Fruit fly (Drosophila melanogaster) whole organism, embryonic: ENCODE measurements around the gene Utx.
A peak's percentile ranks its signal among the peaks of the same experiment; 100 is the strongest.

ENCODE experiments used
- ATbp ChIP-seq: fragments of 200-800 bp; sonication (Bioruptor generic); optimal IDR thresholded peaks from 2 replicates; lab custom pipeline; 2017; ENCODE audit warnings: missing biosample characterization, mild to moderate bottlenecking, missing genetic modification characterization, missing genetic modification reagents
- Atf6 ChIP-seq: fragments of 200-800 bp; sonication (Bioruptor generic); IDR thresholded peaks from 2 replicates; pipeline ENCODE4 v1.3.6; 2022; ENCODE audit warnings: missing biosample characterization, missing genetic modification characterization
- B-H1 ChIP-seq: fragments of 200-800 bp; sonication (Bioruptor generic); IDR thresholded peaks from 3 replicates; pipeline ENCODE4 v1.3.6; 2022; ENCODE audit warnings: missing biosample characterization, missing genetic modification characterization
- Blimp-1 ChIP-seq: fragments of 200-800 bp; sonication (Bioruptor generic); optimal IDR thresholded peaks from 3 replicates; lab custom pipeline; 2018; ENCODE audit warnings: missing biosample characterization, missing genetic modification characterization, mild to moderate bottlenecking, moderate library complexity, missing genetic modification reagents
- CG10654 ChIP-seq: fragments of 200-800 bp; sonication (Bioruptor generic); optimal IDR thresholded peaks from 2 replicates; lab custom pipeline; 2016; ENCODE audit warnings: missing biosample characterization, missing genetic modification characterization
- CG10979 ChIP-seq: fragments of 200-800 bp; sonication (Bioruptor generic); optimal IDR thresholded peaks from 2 replicates; lab custom pipeline; 2018; ENCODE audit warnings: missing biosample characterization, mild to moderate bottlenecking, missing genetic modification characterization, moderate library complexity
- CG13296 ChIP-seq: fragments of 200-800 bp; sonication (Bioruptor generic); optimal IDR thresholded peaks from 3 replicates; lab custom pipeline; 2018; ENCODE audit warnings: missing biosample characterization, mild to moderate bottlenecking, missing genetic modification characterization
- CG13424 ChIP-seq: fragments of 200-800 bp; sonication (Bioruptor generic); optimal IDR thresholded peaks from 2 replicates; lab custom pipeline; 2019; ENCODE audit warnings: missing biosample characterization, mild to moderate bottlenecking, missing genetic modification characterization, moderate library complexity
- CG14014 ChIP-seq: fragments of 200-800 bp; sonication (Bioruptor generic); IDR thresholded peaks from 2 replicates; pipeline ENCODE4 v1.3.6; 2022; ENCODE audit warnings: missing biosample characterization, missing genetic modification characterization
- CG1603 ChIP-seq: fragments of 200-800 bp; sonication (Bioruptor generic); optimal IDR thresholded peaks from 2 replicates; lab custom pipeline; 2019; ENCODE audit warnings: missing biosample characterization, mild to moderate bottlenecking, missing genetic modification characterization, moderate library complexity
- CG17186 ChIP-seq: fragments of 200-800 bp; sonication (Bioruptor generic); optimal IDR thresholded peaks from 3 replicates; lab custom pipeline; 2017; ENCODE audit warnings: missing biosample characterization, missing genetic modification reagents, missing genetic modification characterization
- CG17328 ChIP-seq: fragments of 200-800 bp; sonication (Bioruptor generic); IDR thresholded peaks from 2 replicates; pipeline ENCODE4 v1.3.6; 2022; ENCODE audit warnings: missing biosample characterization, missing genetic modification characterization
- CG17612 ChIP-seq: fragments of 200-800 bp; sonication (Bioruptor generic); IDR thresholded peaks from 2 replicates; pipeline ENCODE4 v1.3.6; 2022; ENCODE audit warnings: missing biosample characterization, missing genetic modification characterization
- CG2129 ChIP-seq: fragments of 200-800 bp; sonication (Bioruptor generic); IDR thresholded peaks from 2 replicates; pipeline ENCODE4 v1.3.6; 2022; ENCODE audit warnings: missing biosample characterization, missing genetic modification characterization; ENCODE audit not compliant: partially characterized antibody
- CG31365 ChIP-seq: fragments of 200-800 bp; sonication (Bioruptor generic); optimal IDR thresholded peaks from 2 replicates; lab custom pipeline; 2018; ENCODE audit warnings: missing biosample characterization, mild to moderate bottlenecking, missing genetic modification characterization
- CG32532 ChIP-seq: fragments of 200-800 bp; sonication (Bioruptor generic); IDR thresholded peaks from 2 replicates; pipeline ENCODE4 v1.3.6; 2022; ENCODE audit warnings: missing biosample characterization, missing genetic modification characterization
- CG33213 ChIP-seq: fragments of 200-800 bp; sonication (Bioruptor generic); optimal IDR thresholded peaks from 3 replicates; lab custom pipeline; 2016; ENCODE audit warnings: missing biosample characterization, missing genetic modification characterization
- CG5180 ChIP-seq: fragments of 200-800 bp; sonication (Bioruptor generic); optimal IDR thresholded peaks from 3 replicates; lab custom pipeline; 2017; ENCODE audit warnings: missing biosample characterization, missing genetic modification characterization, mild to moderate bottlenecking, moderate library complexity, missing genetic modification reagents
- CG8089 ChIP-seq: fragments of 200-800 bp; sonication (Bioruptor generic); optimal IDR thresholded peaks from 3 replicates; lab custom pipeline; 2016; ENCODE audit warnings: missing biosample characterization, missing genetic modification characterization
- CG9797 ChIP-seq: fragments of 200-800 bp; sonication (Bioruptor generic); optimal IDR thresholded peaks from 3 replicates; lab custom pipeline; 2018; ENCODE audit warnings: missing biosample characterization, mild to moderate bottlenecking, missing genetic modification characterization
- CG9817 ChIP-seq: fragments of 200-800 bp; sonication (Bioruptor generic); optimal IDR thresholded peaks from 2 replicates; lab custom pipeline; 2018; ENCODE audit warnings: missing biosample characterization, mild to moderate bottlenecking, missing genetic modification characterization, moderate library complexity
- Camta ChIP-seq: fragments of 200-800 bp; sonication (Bioruptor generic); optimal IDR thresholded peaks from 2 replicates; lab custom pipeline; 2016; ENCODE audit warnings: missing biosample characterization, missing genetic modification characterization
- Dll ChIP-seq: fragments of 200-800 bp; sonication (Bioruptor generic); IDR thresholded peaks from 4 replicates; pipeline ENCODE4 v1.3.6; 2022; ENCODE audit warnings: missing biosample characterization, missing genetic modification characterization; ENCODE audit not compliant: partially characterized antibody
- HLH3B ChIP-seq: fragments of 200-800 bp; sonication (Bioruptor generic); IDR thresholded peaks from 2 replicates; pipeline ENCODE4 v1.3.6; 2022; ENCODE audit warnings: missing biosample characterization, missing genetic modification characterization
- HLH4C ChIP-seq: fragments of 200-800 bp; sonication (Bioruptor generic); IDR thresholded peaks from 3 replicates; pipeline ENCODE4 v1.3.6; 2022; ENCODE audit warnings: missing biosample characterization, missing genetic modification characterization; ENCODE audit not compliant: partially characterized antibody
- NC2β ChIP-seq: fragments of 200-800 bp; sonication (Bioruptor generic); optimal IDR thresholded peaks from 2 replicates; lab custom pipeline; 2016; ENCODE audit warnings: missing biosample characterization, missing genetic modification characterization
- NK7.1 ChIP-seq: fragments of 200-800 bp; sonication (Bioruptor generic); optimal IDR thresholded peaks from 3 replicates; lab custom pipeline; 2016; ENCODE audit warnings: missing biosample characterization, missing genetic modification characterization
- Poxn ChIP-seq: fragments of 200-800 bp; sonication (Bioruptor generic); IDR thresholded peaks from 2 replicates; pipeline ENCODE4 v1.3.6; 2022; ENCODE audit warnings: missing biosample characterization, missing genetic modification characterization
- Sin3A ChIP-seq: fragments of >200 bp; optimal IDR thresholded peaks from 2 replicates; lab custom pipeline; 2018
- Sry-δ ChIP-seq: fragments of 200-800 bp; sonication (Bioruptor generic); optimal IDR thresholded peaks from 2 replicates; lab custom pipeline; 2016; ENCODE audit warnings: missing biosample characterization, missing genetic modification characterization
- Stat92E ChIP-seq, 3 experiments: fragments of >200 bp in 2 of 3; fragments of 200-800 bp in 1 of 3; sonication (Bioruptor generic) in 1 of 3; optimal IDR thresholded peaks; 2 replicates each; lab custom pipeline; 2017 to 2019; ENCODE audit warnings: missing biosample characterization in 3 of 3, missing genetic modification characterization in 3 of 3, mild to moderate bottlenecking in 1 of 3, moderate library complexity in 1 of 3
- Taf1 ChIP-seq: fragments of 200-800 bp; sonication (Bioruptor generic); IDR thresholded peaks from 2 replicates; pipeline ENCODE4 v1.3.6; 2022; ENCODE audit warnings: missing biosample characterization, missing genetic modification characterization
- Usf ChIP-seq: fragments of 200-800 bp; sonication (Bioruptor generic); optimal IDR thresholded peaks from 2 replicates; lab custom pipeline; 2017; ENCODE audit warnings: missing genotype, missing biosample characterization, missing genetic modification characterization
- Xrp1 ChIP-seq: fragments of 200-800 bp; sonication (Bioruptor generic); IDR thresholded peaks from 2 replicates; pipeline ENCODE4 v1.3.6; 2022; ENCODE audit warnings: missing biosample characterization, missing genetic modification characterization
- YL-1 ChIP-seq: fragments of 200-800 bp; sonication (Bioruptor generic); optimal IDR thresholded peaks from 3 replicates; lab custom pipeline; 2017; ENCODE audit warnings: missing biosample characterization, mild to moderate bottlenecking, missing genetic modification characterization
- amos ChIP-seq: fragments of 200-800 bp; sonication (Bioruptor generic); IDR thresholded peaks from 2 replicates; pipeline ENCODE4 v1.3.6; 2022; ENCODE audit warnings: missing biosample characterization, missing genetic modification characterization; ENCODE audit not compliant: partially characterized antibody
- dmrt11E ChIP-seq: fragments of 200-800 bp; sonication (Bioruptor generic); optimal IDR thresholded peaks from 3 replicates; lab custom pipeline; 2018; ENCODE audit warnings: missing biosample characterization, mild to moderate bottlenecking, missing genetic modification characterization, moderate library complexity
- esg ChIP-seq: fragments of 200-800 bp; sonication (Bioruptor generic); conservative IDR thresholded peaks from 2 replicates; pipeline ENCODE4 v1.3.6; 2022; ENCODE audit warnings: missing biosample characterization, missing genetic modification characterization
- exex ChIP-seq: fragments of 200-800 bp; sonication (Bioruptor generic); optimal IDR thresholded peaks from 4 replicates; lab custom pipeline; 2018; ENCODE audit warnings: missing biosample characterization, mild to moderate bottlenecking, missing genetic modification characterization, moderate library complexity
- eyg ChIP-seq: fragments of 200-800 bp; sonication (Bioruptor generic); optimal IDR thresholded peaks from 3 replicates; lab custom pipeline; 2016; ENCODE audit warnings: missing biosample characterization, missing genetic modification characterization
- fd102C ChIP-seq: fragments of 200-800 bp; sonication (Bioruptor generic); optimal IDR thresholded peaks from 2 replicates; lab custom pipeline; 2018; ENCODE audit warnings: missing biosample characterization, mild to moderate bottlenecking, missing genetic modification characterization, moderate library complexity
- fd96Cb ChIP-seq: fragments of 200-800 bp; sonication (Bioruptor generic); optimal IDR thresholded peaks from 2 replicates; lab custom pipeline; 2018; ENCODE audit warnings: missing biosample characterization, mild to moderate bottlenecking, missing genetic modification characterization, moderate library complexity
- jigr1 ChIP-seq: fragments of 200-800 bp; sonication (Bioruptor generic); IDR thresholded peaks from 3 replicates; pipeline ENCODE4 v1.3.6; 2022; ENCODE audit warnings: missing biosample characterization, missing genetic modification characterization
- jumu ChIP-seq: fragments of 200-800 bp; sonication (Bioruptor generic); optimal IDR thresholded peaks from 3 replicates; lab custom pipeline; 2016; ENCODE audit warnings: missing biosample characterization, missing genetic modification characterization
- pnt ChIP-seq: fragments of 200-800 bp; sonication (Bioruptor generic); optimal IDR thresholded peaks from 3 replicates; lab custom pipeline; 2016; ENCODE audit warnings: missing biosample characterization, missing genetic modification characterization
- prd ChIP-seq, 3 experiments: fragments of >200 bp in 2 of 3; fragments of 200-800 bp in 1 of 3; sonication (Bioruptor generic) in 1 of 3; optimal IDR thresholded peaks in 2 of 3; IDR thresholded peaks in 1 of 3; 2 replicates in 2 of 3; 3 replicates in 1 of 3; pipeline versions ENCODE4 v1.3.6 to Lab custom; 2017 to 2022; ENCODE audit warnings: missing biosample characterization in 1 of 3, missing genetic modification characterization in 1 of 3
- pzg ChIP-seq: fragments of 200-800 bp; sonication (Bioruptor generic); optimal IDR thresholded peaks from 3 replicates; lab custom pipeline; 2018; ENCODE audit warnings: missing biosample characterization, mild to moderate bottlenecking, missing genetic modification characterization, moderate library complexity
- sisA ChIP-seq: fragments of 200-800 bp; sonication (Bioruptor generic); IDR thresholded peaks from 2 replicates; pipeline ENCODE4 v1.3.6; 2022; ENCODE audit warnings: missing biosample characterization, missing genetic modification characterization
- stc ChIP-seq: fragments of 200-800 bp; sonication (Bioruptor generic); IDR thresholded peaks from 2 replicates; pipeline ENCODE4 v1.3.6; 2022; ENCODE audit warnings: missing biosample characterization, missing genetic modification characterization
- tx ChIP-seq: fragments of 200-800 bp; sonication (Bioruptor generic); optimal IDR thresholded peaks from 2 replicates; lab custom pipeline; 2016; ENCODE audit warnings: missing biosample characterization, missing genetic modification characterization

The Utx gene

dm6 chr2L:10249655-10250202 is 28.9 kb downstream of the Utx start (continued):
- peak; percentile 31; the same call in 1 of the 2 replicates for TF ChIP-seq CG14014
- TF ChIP-seq CG10979 (tag; lab: Kevin White, UChicago), result no peak
- TF ChIP-seq CG13296 (GFP tag; lab: Kevin White, UChicago), result peak; percentile 80
- no peak for TF ChIP-seq YL-1 (GFP tag; lab: Kevin White, UChicago)
- TF ChIP-seq CG8089 (GFP tag; lab: Kevin White, UChicago), result peak; percentile 26
- no peak for TF ChIP-seq esg (GFP tag; lab: Robert Waterston, UW)
- no peak for TF ChIP-seq CG17328 (GFP tag; lab: Robert Waterston, UW)
- 0 out of 4 replicates have a peak, but pooled peaks have one; percentile 24 for TF ChIP-seq Dll
- TF ChIP-seq Camta (GFP tag; lab: Kevin White, UChicago), result no peak
- TF ChIP-seq pzg (GFP tag; lab: Kevin White, UChicago), result no peak
- no peak for TF ChIP-seq CG31365 (tag; lab: Kevin White, UChicago)
- peak; percentile 46 for TF ChIP-seq fd102C (GFP tag; lab: Kevin White, UChicago)
- no peak for TF ChIP-seq NC2β (GFP tag; lab: Kevin White, UChicago)
- TF ChIP-seq exex (tag; lab: Kevin White, UChicago), result peak; percentile 55
- no peak for TF ChIP-seq CG32532 (GFP tag; lab: Robert Waterston, UW)
- TF ChIP-seq Xrp1, result peak; percentile 64
- TF ChIP-seq prd (optimal IDR thresholded peaks at IDR 0.05; lab: Kevin White, UChicago), result no peak
- TF ChIP-seq prd (GFP tag; IDR thresholded peaks at IDR 0.05; lab: Robert Waterston, UW), result no peak
- TF ChIP-seq CG2129 (GFP tag; lab: Robert Waterston, UW), result no peak
- TF ChIP-seq CG9817, result no peak
- TF ChIP-seq fd96Cb, result no peak
- no peak for TF ChIP-seq stc (GFP tag; lab: Robert Waterston, UW)
- TF ChIP-seq Blimp-1, result no peak
- TF ChIP-seq CG9797 (GFP tag; lab: Kevin White, UChicago), result no peak
- TF ChIP-seq jumu (GFP tag; lab: Kevin White, UChicago), result no peak
- no peak for TF ChIP-seq Taf1 (GFP tag; lab: Robert Waterston, UW)
- TF ChIP-seq Sry-δ, result no peak
- TF ChIP-seq B-H1, result no peak
- TF ChIP-seq HLH4C (GFP tag; lab: Robert Waterston, UW), result no peak
- TF ChIP-seq Sin3A, result no peak
- TF ChIP-seq NK7.1 (GFP tag; lab: Kevin White, UChicago), result no peak
- peak; percentile 29; the same call in 1 of the 2 replicates for TF ChIP-seq HLH3B (GFP tag; lab: Robert Waterston, UW)
- TF ChIP-seq pnt (GFP tag; lab: Kevin White, UChicago), result no peak
- TF ChIP-seq dmrt11E (tag; lab: Kevin White, UChicago), result peak; percentile 39
- TF ChIP-seq Atf6, result no peak; the same call in 1 of the 2 replicates
- no peak for TF ChIP-seq eyg (GFP tag; lab: Kevin White, UChicago)
- no peak for TF ChIP-seq CG17612 (GFP tag; lab: Robert Waterston, UW)
- no peak for TF ChIP-seq CG10654 (GFP tag; lab: Kevin White, UChicago)
- TF ChIP-seq amos, result no peak
- TF ChIP-seq Stat92E (GFP tag; optimal IDR thresholded peaks at IDR 0.05; lab: Kevin White, UChicago), result no peak
- TF ChIP-seq Usf (GFP tag; lab: Kevin White, UChicago), result no peak
- peak; percentile 41 for TF ChIP-seq CG33213 (GFP tag; lab: Kevin White, UChicago)
- no peak for TF ChIP-seq CG5180
- TF ChIP-seq ATbp, result no peak
- no peak for TF ChIP-seq tx (GFP tag; lab: Kevin White, UChicago)
- TF ChIP-seq Poxn (GFP tag; lab: Robert Waterston, UW), result no peak
- peak; percentile 19 for TF ChIP-seq CG1603 (tag; lab: Kevin White, UChicago)
- no peak for TF ChIP-seq sisA (GFP tag; lab: Robert Waterston, UW)
- peak; percentile 34 for TF ChIP-seq CG13424 (tag; lab: Kevin White, UChicago)
- no peak for TF ChIP-seq CG17186
- no peak for TF ChIP-seq jigr1
